Fruit fly (Drosophila melanogaster) whole organism, embryonic: ENCODE results near the gene Mpcp2.
A peak's percentile ranks its signal among the peaks of the same experiment; 100 is the strongest.

Source experiments
- Ada2b ChIP-seq: fragments of 200-800 bp; sonication (Bioruptor generic); IDR thresholded peaks from 2 replicates; pipeline ENCODE4 v1.3.6; 2022; ENCODE audit warnings: missing biosample characterization, missing genetic modification characterization
- Atf3 ChIP-seq: fragments of 200-800 bp; sonication (Bioruptor generic); optimal IDR thresholded peaks from 3 replicates; lab custom pipeline; 2016; ENCODE audit warnings: missing biosample characterization, missing genetic modification characterization
- CG10267 ChIP-seq: fragments of 200-800 bp; sonication (Bioruptor generic); optimal IDR thresholded peaks from 2 replicates; lab custom pipeline; 2018; ENCODE audit warnings: missing biosample characterization, mild to moderate bottlenecking, missing genetic modification characterization, moderate library complexity
- CG12391 ChIP-seq: fragments of 200-800 bp; sonication (Bioruptor generic); optimal IDR thresholded peaks from 3 replicates; lab custom pipeline; 2018; ENCODE audit warnings: missing biosample characterization, mild to moderate bottlenecking, missing genetic modification characterization, moderate library complexity
- CG12942 ChIP-seq: fragments of 200-800 bp; sonication (Bioruptor generic); optimal IDR thresholded peaks from 3 replicates; lab custom pipeline; 2016; ENCODE audit warnings: missing biosample characterization, missing genetic modification characterization
- CG18262 ChIP-seq: fragments of 200-800 bp; optimal IDR thresholded peaks from 3 replicates; lab custom pipeline; 2019; ENCODE audit warnings: missing biosample characterization, mild to moderate bottlenecking, missing genetic modification characterization, moderate library complexity
- CG2712 ChIP-seq: fragments of 200-800 bp; optimal IDR thresholded peaks from 3 replicates; lab custom pipeline; 2019; ENCODE audit warnings: missing biosample characterization, mild to moderate bottlenecking, missing genetic modification characterization, moderate library complexity
- CG30403 ChIP-seq: fragments of 200-800 bp; sonication (Bioruptor generic); optimal IDR thresholded peaks from 3 replicates; lab custom pipeline; 2016; ENCODE audit warnings: missing biosample characterization, missing genetic modification characterization
- CG31441 ChIP-seq: fragments of 200-800 bp; sonication (Bioruptor generic); IDR thresholded peaks from 2 replicates; pipeline ENCODE4 v1.3.6; 2022; ENCODE audit warnings: missing biosample characterization, missing genetic modification characterization
- CG3838 ChIP-seq: fragments of 200-800 bp; sonication (Bioruptor generic); optimal IDR thresholded peaks from 3 replicates; lab custom pipeline; 2016; ENCODE audit warnings: missing biosample characterization, missing genetic modification characterization
- CG6254 ChIP-seq: fragments of 200-800 bp; sonication (Bioruptor generic); optimal IDR thresholded peaks from 3 replicates; lab custom pipeline; 2017; ENCODE audit warnings: mild to moderate bottlenecking, missing biosample characterization, missing genetic modification reagents, missing genetic modification characterization
- CG6654 ChIP-seq: fragments of 200-800 bp; sonication (Bioruptor generic); optimal IDR thresholded peaks from 2 replicates; lab custom pipeline; 2017; ENCODE audit warnings: missing biosample characterization, mild to moderate bottlenecking, missing genetic modification characterization
- CG6689 ChIP-seq: fragments of 200-800 bp; sonication (Bioruptor generic); IDR thresholded peaks from 2 replicates; pipeline ENCODE4 v1.3.6; 2022; ENCODE audit warnings: missing biosample characterization, missing genetic modification characterization
- CG7839 ChIP-seq: fragments of 200-800 bp; sonication (Bioruptor generic); optimal IDR thresholded peaks from 3 replicates; lab custom pipeline; 2018; ENCODE audit warnings: missing biosample characterization, mild to moderate bottlenecking, missing genetic modification characterization, moderate library complexity
- CG8944 ChIP-seq: fragments of 200-800 bp; sonication (Bioruptor generic); optimal IDR thresholded peaks from 3 replicates; lab custom pipeline; 2016; ENCODE audit warnings: missing biosample characterization, missing genetic modification characterization
- CG9437 ChIP-seq: fragments of 200-800 bp; sonication (Bioruptor generic); optimal IDR thresholded peaks from 2 replicates; lab custom pipeline; 2018; ENCODE audit warnings: missing biosample characterization, mild to moderate bottlenecking, missing genetic modification characterization
- CG9797 ChIP-seq: fragments of 200-800 bp; sonication (Bioruptor generic); optimal IDR thresholded peaks from 3 replicates; lab custom pipeline; 2018; ENCODE audit warnings: missing biosample characterization, mild to moderate bottlenecking, missing genetic modification characterization
- Dbx ChIP-seq: fragments of 200-800 bp; sonication (Bioruptor generic); IDR thresholded peaks from 3 replicates; pipeline ENCODE4 v1.3.6; 2022; ENCODE audit warnings: missing biosample characterization, missing genetic modification characterization
- Dp ChIP-seq: fragments of 200-800 bp; sonication (Bioruptor generic); optimal IDR thresholded peaks from 2 replicates; lab custom pipeline; 2018; ENCODE audit warnings: missing biosample characterization, mild to moderate bottlenecking, missing genetic modification characterization, moderate library complexity
- ERR ChIP-seq: fragments of 200-800 bp; sonication (Bioruptor generic); optimal IDR thresholded peaks from 2 replicates; lab custom pipeline; 2016; ENCODE audit warnings: missing biosample characterization, missing genetic modification characterization
- Ets97D ChIP-seq: fragments of 200-800 bp; sonication (Bioruptor generic); optimal IDR thresholded peaks from 3 replicates; lab custom pipeline; 2016; ENCODE audit warnings: missing biosample characterization, missing genetic modification characterization
- Fer1 ChIP-seq: fragments of 200-800 bp; sonication (Bioruptor generic); optimal IDR thresholded peaks from 2 replicates; lab custom pipeline; 2017; ENCODE audit warnings: missing biosample characterization, mild to moderate bottlenecking, missing genetic modification characterization
- H2.0 ChIP-seq: fragments of 200-800 bp; sonication (Bioruptor generic); IDR thresholded peaks from 2 replicates; pipeline ENCODE4 v1.3.6; 2022; ENCODE audit warnings: missing biosample characterization, missing genetic modification characterization
- Hmx ChIP-seq: fragments of 200-800 bp; sonication (Bioruptor generic); optimal IDR thresholded peaks from 2 replicates; lab custom pipeline; 2016; ENCODE audit warnings: missing biosample characterization, missing genetic modification characterization
- Jarid2 ChIP-seq: fragments of 200-800 bp; sonication (Bioruptor generic); optimal IDR thresholded peaks from 3 replicates; lab custom pipeline; 2017; ENCODE audit warnings: mild to moderate bottlenecking, missing biosample characterization, missing genetic modification reagents, missing genetic modification characterization
- Trl ChIP-seq, 3 experiments: fragments of >200 bp in 2 of 3; fragments of 200-800 bp in 1 of 3; sonication (Bioruptor generic) in 1 of 3; optimal IDR thresholded peaks; 2 replicates in 1 of 3; 3 replicates in 2 of 3; lab custom pipeline; 2016 to 2017; ENCODE audit warnings: missing biosample characterization in 1 of 3, missing genetic modification characterization in 1 of 3
- ara ChIP-seq: fragments of 200-800 bp; sonication (Bioruptor generic); IDR thresholded peaks from 2 replicates; pipeline ENCODE4 v1.3.6; 2022; ENCODE audit warnings: missing biosample characterization, missing genetic modification characterization
- cas ChIP-seq: fragments of 200-800 bp; sonication (Bioruptor generic); IDR thresholded peaks from 2 replicates; pipeline ENCODE4 v1.3.6; 2022; ENCODE audit warnings: missing biosample characterization, missing genetic modification characterization
- chif ChIP-seq, 2 experiments: fragments of 200-800 bp; sonication (Bioruptor generic); optimal IDR thresholded peaks; 3 replicates each; lab custom pipeline; 2016; ENCODE audit warnings: missing biosample characterization in 2 of 2, missing genetic modification characterization in 2 of 2
- disco-r ChIP-seq: fragments of 200-800 bp; sonication (Bioruptor generic); optimal IDR thresholded peaks from 2 replicates; lab custom pipeline; 2016; ENCODE audit warnings: missing biosample characterization, missing genetic modification characterization
- fd96Cb ChIP-seq: fragments of 200-800 bp; sonication (Bioruptor generic); optimal IDR thresholded peaks from 2 replicates; lab custom pipeline; 2018; ENCODE audit warnings: missing biosample characterization, mild to moderate bottlenecking, missing genetic modification characterization, moderate library complexity
- gem ChIP-seq: fragments of 200-800 bp; sonication (Bioruptor generic); optimal IDR thresholded peaks from 2 replicates; lab custom pipeline; 2019; ENCODE audit warnings: missing biosample characterization, mild to moderate bottlenecking, missing genetic modification characterization, moderate library complexity
- grau ChIP-seq: fragments of 200-800 bp; optimal IDR thresholded peaks from 3 replicates; lab custom pipeline; 2019; ENCODE audit warnings: missing biosample characterization, mild to moderate bottlenecking, missing genetic modification characterization, moderate library complexity
- grn ChIP-seq: fragments of 200-800 bp; sonication (Bioruptor generic); optimal IDR thresholded peaks from 3 replicates; lab custom pipeline; 2017; ENCODE audit warnings: missing biosample characterization, missing genetic modification characterization
- gro ChIP-seq: fragments of 200-800 bp; sonication (Bioruptor generic); optimal IDR thresholded peaks from 2 replicates; lab custom pipeline; 2016; ENCODE audit warnings: missing biosample characterization, missing genetic modification characterization
- ham ChIP-seq: fragments of 200-800 bp; sonication (Bioruptor generic); IDR thresholded peaks from 2 replicates; pipeline ENCODE4 v1.3.6; 2022; ENCODE audit warnings: missing biosample characterization, missing genetic modification characterization
- kni ChIP-seq: fragments of 200-800 bp; sonication (Bioruptor generic); optimal IDR thresholded peaks from 3 replicates; lab custom pipeline; 2017; ENCODE audit warnings: mild to moderate bottlenecking, missing biosample characterization, missing genetic modification reagents, missing genetic modification characterization
- knrl ChIP-seq: fragments of 200-800 bp; sonication (Bioruptor generic); IDR thresholded peaks from 3 replicates; pipeline ENCODE4 v1.3.6; 2022; ENCODE audit warnings: missing biosample characterization, missing genetic modification characterization; ENCODE audit not compliant: partially characterized antibody
- lilli ChIP-seq: fragments of 200-800 bp; sonication (Bioruptor generic); optimal IDR thresholded peaks from 3 replicates; lab custom pipeline; 2016; ENCODE audit warnings: missing biosample characterization, missing genetic modification characterization
- lola ChIP-seq, 3 experiments: fragments of >200 bp in 2 of 3; fragments of 200-800 bp in 1 of 3; sonication (Bioruptor generic) in 1 of 3; optimal IDR thresholded peaks; 2 replicates each; lab custom pipeline; 2017 to 2019; ENCODE audit warnings: missing biosample characterization in 3 of 3, missing genetic modification characterization in 3 of 3, mild to moderate bottlenecking in 1 of 3, moderate library complexity in 1 of 3
- odd ChIP-seq: fragments of 200-800 bp; sonication (Bioruptor generic); optimal IDR thresholded peaks from 2 replicates; lab custom pipeline; 2017; ENCODE audit warnings: missing biosample characterization, mild to moderate bottlenecking, missing genetic modification characterization
- pan ChIP-seq, 4 experiments: fragments of >200 bp in 3 of 4; fragments of 200-800 bp in 1 of 4; sonication (Bioruptor generic) in 1 of 4; optimal IDR thresholded peaks in 3 of 4; IDR thresholded peaks in 1 of 4; 2 replicates each; pipeline versions ENCODE4 v1.3.6 to Lab custom; 2017 to 2022; ENCODE audit warnings: missing biosample characterization in 2 of 4, missing genetic modification characterization in 2 of 4, mixed read lengths in 1 of 4
- pho ChIP-seq: fragments of 200-800 bp; sonication (Bioruptor generic); optimal IDR thresholded peaks from 2 replicates; lab custom pipeline; 2016; ENCODE audit warnings: missing biosample characterization, missing genetic modification characterization
- pros ChIP-seq: fragments of 200-800 bp; sonication (Bioruptor generic); optimal IDR thresholded peaks from 3 replicates; lab custom pipeline; 2019; ENCODE audit warnings: missing biosample characterization, mild to moderate bottlenecking, missing genetic modification characterization, moderate library complexity
- repo ChIP-seq: fragments of 200-800 bp; sonication (Bioruptor generic); optimal IDR thresholded peaks from 2 replicates; lab custom pipeline; 2016; ENCODE audit warnings: missing biosample characterization, missing genetic modification characterization
- run ChIP-seq: fragments of 200-800 bp; sonication (Bioruptor generic); optimal IDR thresholded peaks from 3 replicates; lab custom pipeline; 2018; ENCODE audit warnings: missing biosample characterization, mild to moderate bottlenecking, missing genetic modification characterization
- sens ChIP-seq: fragments of 200-800 bp; sonication (Bioruptor generic); peaks from one replicate; lab custom pipeline; 2016; ENCODE audit warnings: missing biosample characterization, missing genetic modification characterization
- tap ChIP-seq: fragments of 200-800 bp; optimal IDR thresholded peaks from 3 replicates; lab custom pipeline; 2019; ENCODE audit warnings: missing biosample characterization, mild to moderate bottlenecking, missing genetic modification characterization, moderate library complexity
- tin ChIP-seq: fragments of 200-800 bp; sonication (Bioruptor generic); optimal IDR thresholded peaks from 3 replicates; lab custom pipeline; 2016; ENCODE audit warnings: missing biosample characterization, missing genetic modification characterization
- tio ChIP-seq: fragments of 200-800 bp; sonication (Bioruptor generic); optimal IDR thresholded peaks from 2 replicates; lab custom pipeline; 2017; ENCODE audit warnings: missing biosample characterization, missing genetic modification characterization, inconsistent platforms
- unpg ChIP-seq: fragments of 200-800 bp; sonication (Bioruptor generic); optimal IDR thresholded peaks from 3 replicates; lab custom pipeline; 2018; ENCODE audit warnings: missing biosample characterization, mild to moderate bottlenecking, missing genetic modification characterization, moderate library complexity

Mpcp2 gene

DNA sequence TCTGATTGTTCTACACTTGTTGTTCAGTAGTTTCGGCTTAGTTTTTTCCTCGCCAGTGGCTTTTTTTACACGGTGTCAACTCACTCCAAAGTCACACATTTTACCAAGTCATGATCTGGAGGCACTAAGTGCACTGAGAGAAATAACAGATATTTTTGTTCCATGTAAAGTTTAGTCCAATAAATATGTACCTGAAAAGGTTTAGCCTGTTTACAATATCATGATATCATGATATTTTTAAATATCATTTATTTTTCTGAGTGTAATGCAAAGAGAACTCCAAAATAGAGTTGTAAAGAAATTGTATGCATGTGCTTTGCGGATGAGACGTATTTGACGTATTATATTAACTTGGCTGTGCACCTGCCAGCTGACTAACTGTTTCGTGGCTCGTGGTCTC is 5.6 kb upstream of the Mpcp2 start (continued):
- TF ChIP-seq CG6654 (GFP tag; lab: Kevin White, UChicago): no peak
- no peak for TF ChIP-seq Jarid2 (GFP tag; lab: Kevin White, UChicago)
- TF ChIP-seq Atf3 (GFP tag; lab: Kevin White, UChicago): no peak
- TF ChIP-seq ERR (GFP tag; lab: Kevin White, UChicago): no peak
- peak; percentile 32 for TF ChIP-seq CG12391
- no peak for TF ChIP-seq CG9437 (GFP tag; lab: Kevin White, UChicago)
- TF ChIP-seq CG18262: peak; percentile 47
- no peak for TF ChIP-seq ara (GFP tag; lab: Robert Waterston, UW)
- TF ChIP-seq Ada2b: no peak
- TF ChIP-seq odd (GFP tag; lab: Kevin White, UChicago): no peak
- 0 out of 2 replicates have a peak, but pooled peaks have one; percentile 36 for TF ChIP-seq CG31441 (GFP tag; lab: Robert Waterston, UW)
- TF ChIP-seq CG6254 (GFP tag; lab: Kevin White, UChicago): peak; percentile 27
- no peak for TF ChIP-seq gro
- TF ChIP-seq kni (GFP tag; lab: Kevin White, UChicago): no peak
- no peak for TF ChIP-seq knrl (GFP tag; lab: Robert Waterston, UW)
- peak; percentile 12 for TF ChIP-seq tin (GFP tag; lab: Kevin White, UChicago)
- TF ChIP-seq H2.0 (GFP tag; lab: Robert Waterston, UW): no peak
- TF ChIP-seq grn (GFP tag; lab: Kevin White, UChicago): no peak
- no peak for TF ChIP-seq fd96Cb (tag; lab: Kevin White, UChicago)
- TF ChIP-seq pros (GFP tag; lab: Kevin White, UChicago): no peak
- TF ChIP-seq CG3838: no peak
- no peak for TF ChIP-seq chif (GFP tag; optimal IDR thresholded peaks at IDR 0.05; lab: Kevin White, UChicago)
- TF ChIP-seq unpg (GFP tag; lab: Kevin White, UChicago): peak; percentile 3
- TF ChIP-seq run (tag; lab: Kevin White, UChicago): no peak
- TF ChIP-seq tap (tag; lab: Kevin White, UChicago): no peak
- TF ChIP-seq pan (optimal IDR thresholded peaks at IDR 0.05; lab: Kevin White, UChicago): no peak
- TF ChIP-seq pan (GFP tag; optimal IDR thresholded peaks at IDR 0.05 in 1 of 2, IDR thresholded peaks at IDR 0.05 in 1 of 2): no peak
- TF ChIP-seq Trl (optimal IDR thresholded peaks at IDR 0.05; lab: Kevin White, UChicago): no peak
- no peak for TF ChIP-seq Trl (GFP tag; optimal IDR thresholded peaks at IDR 0.05; lab: Kevin White, UChicago)
- TF ChIP-seq grau: peak; percentile 20
- TF ChIP-seq Ets97D (GFP tag; lab: Kevin White, UChicago): no peak
- no peak for TF ChIP-seq lilli (GFP tag; lab: Kevin White, UChicago)
- no peak for TF ChIP-seq repo
- no peak for TF ChIP-seq CG8944 (GFP tag; lab: Kevin White, UChicago)
- peak; percentile 59 for TF ChIP-seq gem (tag; lab: Kevin White, UChicago)
- TF ChIP-seq cas: no peak
- TF ChIP-seq CG30403 (GFP tag; lab: Kevin White, UChicago): peak; percentile 39
- TF ChIP-seq CG7839 (tag; lab: Kevin White, UChicago): peak; percentile 32
- no peak for TF ChIP-seq pho (GFP tag; lab: Kevin White, UChicago)
- peak; percentile 1 for TF ChIP-seq tio (GFP tag; lab: Kevin White, UChicago)
- peak in 1 of 3 experiments; percentile 46 for TF ChIP-seq lola (GFP tag; optimal IDR thresholded peaks at IDR 0.05; lab: Kevin White, UChicago)
- TF ChIP-seq Hmx (GFP tag; lab: Kevin White, UChicago): no peak
- TF ChIP-seq CG2712 (tag; lab: Kevin White, UChicago): peak; percentile 26
- TF ChIP-seq CG10267 (tag; lab: Kevin White, UChicago): peak; percentile 7
- TF ChIP-seq Dbx: 0 out of 3 replicates have a peak, but pooled peaks have one; percentile 9
- TF ChIP-seq CG12942 (GFP tag; lab: Kevin White, UChicago): no peak
- TF ChIP-seq sens (GFP tag; lab: Kevin White, UChicago): no peak
- TF ChIP-seq disco-r (GFP tag; lab: Kevin White, UChicago): no peak
- no peak for TF ChIP-seq ham (GFP tag; lab: Robert Waterston, UW)
- no peak for TF ChIP-seq Dp (GFP tag; lab: Kevin White, UChicago)
- no peak for TF ChIP-seq CG9797 (GFP tag; lab: Kevin White, UChicago)
- no peak for TF ChIP-seq Fer1
- TF ChIP-seq CG6689 (GFP tag; lab: Robert Waterston, UW): no peak
